Fruit fly (Drosophila melanogaster) whole organism, embryonic: ENCODE measurements around the gene CG7173.

Experiments used
- CG12219 ChIP-seq: fragments of 200-800 bp; sonication (Bioruptor generic); optimal IDR thresholded peaks from 3 replicates; lab custom pipeline; 2018; ENCODE audit warnings: missing biosample characterization, mild to moderate bottlenecking, missing genetic modification characterization
- CG4707 ChIP-seq: fragments of 200-800 bp; sonication (Bioruptor generic); optimal IDR thresholded peaks from 2 replicates; lab custom pipeline; 2018; ENCODE audit warnings: missing biosample characterization, mild to moderate bottlenecking, missing genetic modification characterization, moderate library complexity
- CG4730 ChIP-seq: fragments of 200-800 bp; sonication (Bioruptor generic); IDR thresholded peaks from 2 replicates; pipeline ENCODE4 v1.3.6; 2022; ENCODE audit warnings: missing biosample characterization, missing genetic modification characterization
- CG8478 ChIP-seq: fragments of >200 bp; optimal IDR thresholded peaks from 2 replicates; lab custom pipeline; 2018
- GATAe ChIP-seq: fragments of 200-800 bp; sonication (Bioruptor generic); conservative IDR thresholded peaks from 2 replicates; pipeline ENCODE4 v1.3.6; 2022; ENCODE audit warnings: missing biosample characterization, missing genetic modification characterization
- Hr78 ChIP-seq, 2 experiments: fragments of 200-800 bp in 1 of 2; fragments of >200 bp in 1 of 2; sonication (Bioruptor generic) in 1 of 2; optimal IDR thresholded peaks; 2 replicates each; lab custom pipeline; 2017 to 2019; ENCODE audit warnings: missing biosample characterization in 2 of 2, missing genetic modification characterization in 2 of 2, mild to moderate bottlenecking in 1 of 2, moderate library complexity in 1 of 2
- Scr ChIP-seq: fragments of 200-800 bp; sonication (Bioruptor generic); IDR thresholded peaks from 2 replicates; pipeline ENCODE4 v1.3.6; 2022; ENCODE audit warnings: missing biosample characterization, missing genetic modification characterization; ENCODE audit not compliant: partially characterized antibody
- Sry-β ChIP-seq: fragments of 200-800 bp; sonication (Bioruptor generic); optimal IDR thresholded peaks from 2 replicates; lab custom pipeline; 2018; ENCODE audit warnings: missing biosample characterization, mild to moderate bottlenecking, missing genetic modification characterization, moderate library complexity
- hth ChIP-seq: fragments of >200 bp; optimal IDR thresholded peaks from 2 replicates; lab custom pipeline; 2017; ENCODE audit warnings: inconsistent platforms
- lab ChIP-seq: fragments of 200-800 bp; sonication (Bioruptor generic); optimal IDR thresholded peaks from 3 replicates; lab custom pipeline; 2017; ENCODE audit warnings: missing biosample characterization, missing genetic modification characterization, mild to moderate bottlenecking, moderate library complexity, missing genetic modification reagents
- sisA ChIP-seq: fragments of 200-800 bp; sonication (Bioruptor generic); IDR thresholded peaks from 2 replicates; pipeline ENCODE4 v1.3.6; 2022; ENCODE audit warnings: missing biosample characterization, missing genetic modification characterization
- sug ChIP-seq: fragments of 200-800 bp; optimal IDR thresholded peaks from 2 replicates; lab custom pipeline; 2019; ENCODE audit warnings: missing biosample characterization, mild to moderate bottlenecking, missing genetic modification characterization, moderate library complexity

dm6 chr3L:21591247-21591646 is 33.2 kb upstream of the CG7173 start:
- TF ChIP-seq lab (no peak), CG12219 (GFP tag; lab: Kevin White, UChicago) (no peak), sisA (GFP tag; lab: Robert Waterston, UW) (no peak), GATAe (GFP tag; lab: Robert Waterston, UW) (no peak), Sry-β (GFP tag; lab: Kevin White, UChicago) (no peak), CG8478 (lab: Kevin White, UChicago) (no peak), hth (lab: Kevin White, UChicago) (no peak), Scr (no peak), sug (no peak), CG4730 (GFP tag; lab: Robert Waterston, UW) (no peak), Hr78 (GFP tag; optimal IDR thresholded peaks at IDR 0.05; lab: Kevin White, UChicago) (no peak), CG4707 (no peak)
